Worm (Caenorhabditis elegans) whole organism, late embryonic: ENCODE data around the gene mlt-10.
A peak's percentile ranks its signal among the peaks of the same experiment; 100 is the strongest.
"Not testable (repeated sequence)": the region's sequence is repeated elsewhere in the genome, so short reads cannot be mapped to it uniquely, and the experiment has no call there.

ENCODE experiments used
- C08G9.2 ChIP-seq: sonication (generic microtip); optimal IDR thresholded peaks from 2 replicates; lab custom pipeline; 2016; ENCODE audit warnings: mild to moderate bottlenecking, missing genetic modification characterization, moderate library complexity, missing compliant biosample characterization
- F13H6.1 ChIP-seq: sonication (generic microtip); optimal IDR thresholded peaks from 2 replicates; lab custom pipeline; 2016; ENCODE audit warnings: missing genetic modification characterization, missing compliant biosample characterization
- K02D7.2 ChIP-seq: sonication (generic microtip); optimal IDR thresholded peaks from 2 replicates; lab custom pipeline; 2017; ENCODE audit warnings: mild to moderate bottlenecking, missing genetic modification characterization, missing compliant biosample characterization
- T23F11.4 ChIP-seq: fragments of 200-800 bp; sonication (Bioruptor generic); optimal IDR thresholded peaks from 2 replicates; lab custom pipeline; 2018; ENCODE audit warnings: mild to moderate bottlenecking, missing genetic modification characterization, missing compliant biosample characterization
- Y22D7AL.16 ChIP-seq: sonication (generic microtip); optimal IDR thresholded peaks from 2 replicates; lab custom pipeline; 2016; ENCODE audit warnings: missing genetic modification characterization, missing compliant biosample characterization
- ama-1 ChIP-seq: fragments of 150-350 bp; optimal IDR thresholded peaks from 2 replicates; lab custom pipeline; 2014
- ceh-14 ChIP-seq: sonication (generic microtip); optimal IDR thresholded peaks from 2 replicates; lab custom pipeline; 2016; ENCODE audit warnings: missing genotype, missing genetic modification characterization, missing compliant biosample characterization
- ceh-18 ChIP-seq: sonication (generic microtip); optimal IDR thresholded peaks from 2 replicates; lab custom pipeline; 2016; ENCODE audit warnings: missing genetic modification characterization, missing compliant biosample characterization
- ceh-19 ChIP-seq: fragments of 200-800 bp; sonication (Bioruptor generic); optimal IDR thresholded peaks from 2 replicates; lab custom pipeline; 2018; ENCODE audit warnings: mild to moderate bottlenecking, missing genetic modification characterization, missing compliant biosample characterization
- ceh-24 ChIP-seq: sonication (generic microtip); optimal IDR thresholded peaks from 2 replicates; lab custom pipeline; 2016; ENCODE audit warnings: mild to moderate bottlenecking, missing genetic modification characterization, missing compliant biosample characterization
- ceh-30 ChIP-seq: fragments of 150-350 bp; optimal IDR thresholded peaks from 2 replicates; lab custom pipeline; 2014; ENCODE audit warnings: missing biosample characterization, missing genetic modification characterization
- ceh-31 ChIP-seq: sonication (generic microtip); optimal IDR thresholded peaks from 2 replicates; lab custom pipeline; 2016; ENCODE audit warnings: missing genetic modification characterization, missing compliant biosample characterization
- ceh-34 ChIP-seq: sonication (generic microtip); optimal IDR thresholded peaks from 2 replicates; lab custom pipeline; 2016; ENCODE audit warnings: mild to moderate bottlenecking, missing genetic modification characterization, missing compliant biosample characterization
- ceh-45 ChIP-seq: fragments of 200-800 bp; sonication (Bioruptor generic); IDR thresholded peaks from 2 replicates; pipeline ENCODE4 v1.3.6; 2022; ENCODE audit warnings: missing genetic modification reagents, missing genetic modification characterization, missing compliant biosample characterization
- ceh-48 ChIP-seq: sonication (generic microtip); optimal IDR thresholded peaks from 2 replicates; lab custom pipeline; 2016; ENCODE audit warnings: missing genetic modification characterization, inconsistent platforms, missing compliant biosample characterization
- ceh-6 ChIP-seq: fragments of 200-800 bp; sonication (Bioruptor generic); optimal IDR thresholded peaks from 2 replicates; lab custom pipeline; 2018; ENCODE audit warnings: mild to moderate bottlenecking, missing genetic modification characterization, missing compliant biosample characterization
- dve-1 ChIP-seq: sonication (generic microtip); optimal IDR thresholded peaks from 2 replicates; lab custom pipeline; 2017; ENCODE audit warnings: antibody characterized with exemption, mild to moderate bottlenecking, missing genetic modification characterization, missing compliant biosample characterization
- elt-2 ChIP-seq: sonication (generic microtip); optimal IDR thresholded peaks from 2 replicates; lab custom pipeline; 2016; ENCODE audit warnings: missing genetic modification reagents, missing genetic modification characterization, missing compliant biosample characterization
- elt-4 ChIP-seq: sonication (generic microtip); optimal IDR thresholded peaks from 2 replicates; lab custom pipeline; 2016; ENCODE audit warnings: missing genetic modification characterization, missing compliant biosample characterization
- fkh-10 ChIP-seq: fragments of 150-350 bp; optimal IDR thresholded peaks from 2 replicates; lab custom pipeline; 2014; ENCODE audit warnings: missing biosample characterization, missing genetic modification reagents, missing genetic modification characterization
- fkh-6 ChIP-seq: sonication (generic microtip); optimal IDR thresholded peaks from 2 replicates; lab custom pipeline; 2016; ENCODE audit warnings: missing genetic modification characterization, missing compliant biosample characterization
- hlh-15 ChIP-seq: sonication (generic microtip); optimal IDR thresholded peaks from 2 replicates; lab custom pipeline; 2016; ENCODE audit warnings: missing genetic modification characterization, missing compliant biosample characterization
- hlh-30 ChIP-seq: sonication (generic microtip); optimal IDR thresholded peaks from 2 replicates; lab custom pipeline; 2017; ENCODE audit warnings: antibody characterized with exemption, missing genetic modification characterization, missing compliant biosample characterization; ENCODE audit not compliant: insufficient read depth
- hlh-6 ChIP-seq: sonication (generic microtip); optimal IDR thresholded peaks from 2 replicates; lab custom pipeline; 2016; ENCODE audit warnings: missing genotype, missing genetic modification characterization, missing compliant biosample characterization
- lim-6 ChIP-seq: sonication (generic microtip); optimal IDR thresholded peaks from 2 replicates; lab custom pipeline; 2016; ENCODE audit warnings: missing genetic modification characterization, missing compliant biosample characterization
- lin-11 ChIP-seq: fragments of 200-800 bp; sonication (Bioruptor generic); optimal IDR thresholded peaks from 2 replicates; lab custom pipeline; 2018; ENCODE audit warnings: mild to moderate bottlenecking, missing genetic modification characterization, missing compliant biosample characterization
- madf-2 ChIP-seq: sonication (generic microtip); optimal IDR thresholded peaks from 2 replicates; lab custom pipeline; 2017; ENCODE audit warnings: missing genetic modification characterization, missing compliant biosample characterization
- mec-3 ChIP-seq: sonication (generic microtip); optimal IDR thresholded peaks from 2 replicates; lab custom pipeline; 2016; ENCODE audit warnings: borderline replicate concordance, missing genetic modification characterization, missing compliant biosample characterization
- nfya-1 ChIP-seq: sonication (generic microtip); optimal IDR thresholded peaks from 2 replicates; lab custom pipeline; 2017; ENCODE audit warnings: missing genetic modification characterization, mild to moderate bottlenecking, missing compliant biosample characterization, antibody characterized with exemption, moderate library complexity
- nhr-11 ChIP-seq: fragments of 150-350 bp; optimal IDR thresholded peaks from 2 replicates; lab custom pipeline; 2014; ENCODE audit warnings: missing biosample characterization, missing genetic modification characterization
- npax-4 ChIP-seq: sonication (generic microtip); optimal IDR thresholded peaks from 2 replicates; lab custom pipeline; 2016; ENCODE audit warnings: missing genetic modification characterization, missing compliant biosample characterization
- odd-2 ChIP-seq: sonication (generic microtip); optimal IDR thresholded peaks from 2 replicates; lab custom pipeline; 2017; ENCODE audit warnings: antibody characterized with exemption, mild to moderate bottlenecking, missing genetic modification characterization, missing compliant biosample characterization
- pag-3 ChIP-seq: sonication (generic microtip); optimal IDR thresholded peaks from 2 replicates; lab custom pipeline; 2016; ENCODE audit warnings: missing compliant biosample characterization, missing genetic modification characterization, borderline replicate concordance
- pat-9 ChIP-seq: fragments of 200-800 bp; sonication (Bioruptor generic); optimal IDR thresholded peaks from 2 replicates; lab custom pipeline; 2018; ENCODE audit warnings: mild to moderate bottlenecking, missing genetic modification characterization, moderate library complexity, missing compliant biosample characterization
- pax-1 ChIP-seq: fragments of 150-350 bp; optimal IDR thresholded peaks from 2 replicates; lab custom pipeline; 2014; ENCODE audit warnings: missing biosample characterization, missing genetic modification characterization
- pha-2 ChIP-seq: sonication (generic microtip); optimal IDR thresholded peaks from 2 replicates; lab custom pipeline; 2017; ENCODE audit warnings: mild to moderate bottlenecking, missing genetic modification characterization, missing compliant biosample characterization
- pqm-1 ChIP-seq: sonication (generic microtip); optimal IDR thresholded peaks from 2 replicates; lab custom pipeline; 2016; ENCODE audit warnings: missing genetic modification characterization, missing compliant biosample characterization
- pros-1 ChIP-seq: fragments of 150-350 bp; optimal IDR thresholded peaks from 2 replicates; lab custom pipeline; 2014; ENCODE audit warnings: missing biosample characterization, missing genetic modification reagents, missing genetic modification characterization
- ref-2 ChIP-seq: sonication (generic microtip); optimal IDR thresholded peaks from 2 replicates; lab custom pipeline; 2016; ENCODE audit warnings: missing genetic modification characterization, missing compliant biosample characterization
- sdc-2 ChIP-seq: sonication (generic microtip); optimal IDR thresholded peaks from 2 replicates; lab custom pipeline; 2016; ENCODE audit warnings: missing genotype, missing genetic modification characterization, missing compliant biosample characterization
- sox-2 ChIP-seq: fragments of 200-800 bp; sonication (Bioruptor generic); IDR thresholded peaks from 2 replicates; pipeline ENCODE4 v1.3.6; 2022; ENCODE audit warnings: missing genetic modification reagents, missing genetic modification characterization, missing compliant biosample characterization
- syd-9 ChIP-seq: sonication (generic microtip); optimal IDR thresholded peaks from 2 replicates; lab custom pipeline; 2016; ENCODE audit warnings: mild to moderate bottlenecking, missing genetic modification characterization, moderate library complexity, missing compliant biosample characterization
- unc-42 ChIP-seq: sonication (generic microtip); optimal IDR thresholded peaks from 2 replicates; lab custom pipeline; 2016; ENCODE audit warnings: missing genotype, missing genetic modification characterization, missing compliant biosample characterization
- unc-55 ChIP-seq: sonication (generic microtip); optimal IDR thresholded peaks from 2 replicates; lab custom pipeline; 2017; ENCODE audit warnings: missing biosample characterization, missing genetic modification reagents, missing genetic modification characterization
- unc-86 ChIP-seq: sonication (generic microtip); optimal IDR thresholded peaks from 2 replicates; lab custom pipeline; 2016; ENCODE audit warnings: missing genetic modification characterization, missing compliant biosample characterization
- zip-5 ChIP-seq: sonication (generic microtip); optimal IDR thresholded peaks from 2 replicates; lab custom pipeline; 2016; ENCODE audit warnings: missing genetic modification characterization, missing compliant biosample characterization
- ztf-16 ChIP-seq: sonication (generic microtip); optimal IDR thresholded peaks from 2 replicates; lab custom pipeline; 2017; ENCODE audit warnings: missing genetic modification characterization, missing compliant biosample characterization

Gene mlt-10

DNA sequence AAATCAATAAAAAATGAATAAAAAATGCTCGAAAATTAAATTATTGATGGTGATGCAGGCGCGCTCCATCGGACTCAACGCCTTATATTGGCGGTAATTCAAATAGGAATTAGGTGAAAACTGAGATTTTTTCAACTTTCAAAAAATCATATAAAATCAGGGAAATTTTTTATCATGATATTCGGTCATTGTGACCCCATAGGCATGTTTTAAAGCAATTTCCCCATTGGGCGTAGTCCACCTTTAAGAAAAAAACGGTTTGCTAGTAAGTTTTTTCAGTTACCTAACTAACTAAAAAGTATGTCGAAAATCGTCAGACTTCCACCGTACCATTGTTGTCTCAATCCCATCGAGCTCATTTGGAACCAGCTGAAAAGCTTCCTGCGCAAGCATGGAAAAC is 46.7 kb downstream of the mlt-10 start, which contains the start of gene W08F4.1:
TSS of gene W08F4.1 (plus strand) at position 301 of the 400 bp plus-strand sequence.
- TF ChIP-seq sox-2 (GFP tag; lab: Robert Waterston, UW); lin-11 (tag; lab: Kevin White, UChicago); syd-9 (tag; lab: Kevin White, UChicago): not testable (repeated sequence)
- TF ChIP-seq, all 69 proteins: peak for 0; not testable (repeated sequence) for 69

DNA sequence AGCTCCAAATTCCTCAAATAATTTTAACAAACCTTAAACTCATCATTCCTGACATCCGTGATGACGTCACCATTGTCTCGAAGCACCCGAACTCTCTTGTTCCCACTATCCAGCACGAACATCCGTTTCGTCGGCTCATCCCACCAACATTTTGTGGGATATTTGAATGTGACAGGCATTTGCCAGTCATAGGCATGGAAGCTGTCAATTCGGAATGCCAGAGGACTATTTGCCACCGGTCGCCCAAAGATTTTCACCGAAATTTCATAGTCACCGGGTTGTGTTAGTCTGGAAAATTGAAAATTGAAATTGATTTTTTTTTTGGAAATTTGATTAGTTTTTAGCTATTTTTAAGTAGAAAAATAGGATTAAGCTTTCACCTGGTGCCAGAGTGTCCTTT is 50.2 kb downstream of the mlt-10 start:
- TF ChIP-seq ceh-6 (GFP tag; lab: Kevin White, UChicago) (no peak), unc-86 (tag; lab: Kevin White, UChicago) (no peak), ceh-30 (tag; lab: Kevin White, UChicago) (no peak), sdc-2 (no peak), ceh-18 (tag; lab: Kevin White, UChicago) (no peak), lin-11 (tag; lab: Kevin White, UChicago) (no peak), ama-1 (lab: Kevin White, UChicago) (no peak), pax-1 (tag; lab: Kevin White, UChicago) (no peak), pros-1 (tag; lab: Kevin White, UChicago) (no peak), elt-2 (tag; lab: Kevin White, UChicago) (no peak), ceh-14 (no peak), fkh-10 (no peak), ceh-48 (tag; lab: Kevin White, UChicago) (no peak), hlh-15 (tag; lab: Kevin White, UChicago) (no peak), F13H6.1 (tag; lab: Kevin White, UChicago) (no peak), mec-3 (tag; lab: Kevin White, UChicago) (no peak), pqm-1 (tag; lab: Kevin White, UChicago) (no peak), T23F11.4 (GFP tag; lab: Kevin White, UChicago) (no peak), pag-3 (tag; lab: Kevin White, UChicago) (no peak)

DNA sequence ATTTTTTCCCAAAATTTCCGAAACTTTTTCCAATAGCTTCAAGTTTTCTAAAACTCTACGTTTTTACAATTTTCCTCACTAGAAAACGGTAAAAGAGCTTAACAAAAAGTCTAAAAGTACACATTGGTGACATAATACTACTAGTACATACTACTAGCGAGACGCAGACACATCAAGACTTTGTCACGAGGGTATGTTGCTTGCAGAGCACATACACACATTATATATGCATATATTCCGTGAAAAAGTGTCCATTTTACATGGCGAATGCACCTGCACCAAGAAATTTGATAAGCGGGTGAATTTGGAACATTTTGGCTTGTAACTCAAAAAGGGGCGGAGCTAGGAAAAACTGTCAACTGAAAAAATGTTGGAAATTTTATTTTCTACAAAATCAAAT is 54.8 kb downstream of the mlt-10 start:
- TF ChIP-seq pqm-1 (tag; lab: Kevin White, UChicago) (no peak), unc-42 (tag; lab: Kevin White, UChicago) (no peak), pag-3 (tag; lab: Kevin White, UChicago) (no peak), lim-6 (tag; lab: Kevin White, UChicago) (no peak), zip-5 (tag; lab: Kevin White, UChicago) (no peak), odd-2 (tag; lab: Kevin White, UChicago) (no peak), elt-4 (no peak), K02D7.2 (tag; lab: Kevin White, UChicago) (no peak), Y22D7AL.16 (tag; lab: Kevin White, UChicago) (no peak), T23F11.4 (GFP tag; lab: Kevin White, UChicago) (no peak), ztf-16 (tag; lab: Kevin White, UChicago) (no peak), fkh-6 (tag; lab: Kevin White, UChicago) (no peak), ceh-19 (no peak), ceh-31 (tag; lab: Kevin White, UChicago) (peak; percentile 31), ceh-24 (tag; lab: Kevin White, UChicago) (no peak), ceh-34 (tag; lab: Kevin White, UChicago) (no peak), hlh-6 (tag; lab: Kevin White, UChicago) (no peak), pha-2 (tag; lab: Kevin White, UChicago) (no peak), ceh-18 (tag; lab: Kevin White, UChicago) (no peak), pax-1 (tag; lab: Kevin White, UChicago) (no peak), pat-9 (tag; lab: Kevin White, UChicago) (no peak), sdc-2 (no peak), mec-3 (tag; lab: Kevin White, UChicago) (no peak), npax-4 (no peak), nhr-11 (no peak), hlh-30 (peak; percentile 93), ceh-45 (GFP tag; lab: Robert Waterston, UW) (no peak), nfya-1 (tag; lab: Kevin White, UChicago) (peak; percentile 19), madf-2 (no peak), ref-2 (tag; lab: Kevin White, UChicago) (no peak), dve-1 (no peak), unc-55 (GFP tag; lab: Kevin White, UChicago) (peak; percentile 35), C08G9.2 (tag; lab: Kevin White, UChicago) (no peak), ceh-48 (tag; lab: Kevin White, UChicago) (no peak)
- TF ChIP-seq, all 69 proteins: peak for 4
